Fruit fly (Drosophila melanogaster): ENCODE data around the gene Pomp.

The Pomp gene

dm6 chr2L:20803733-20804164 is 16.3 kb downstream of the Pomp start (continued):
- TF ChIP-seq Side (GFP tag; optimal IDR thresholded peaks at IDR 0.05), result no peak
- no peak for TF ChIP-seq twi (tag; optimal IDR thresholded peaks at IDR 0.05)
- no peak for TF ChIP-seq CG7745 (tag; optimal IDR thresholded peaks at IDR 0.05)
- peak; percentile 78; the same call in 2 of the 3 replicates for TF ChIP-seq CG2199 (GFP tag; IDR thresholded peaks at IDR 0.05)
- peak; percentile 83 for TF ChIP-seq pros (GFP tag; optimal IDR thresholded peaks at IDR 0.05)
- no peak for TF ChIP-seq cwo (GFP tag; optimal IDR thresholded peaks at IDR 0.05)
- no peak for TF ChIP-seq CG7839 (tag; optimal IDR thresholded peaks at IDR 0.05)
- TF ChIP-seq pb (GFP tag; optimal IDR thresholded peaks at IDR 0.05), result no peak
- TF ChIP-seq CG34376 (GFP tag; optimal IDR thresholded peaks at IDR 0.05), result no peak
- TF ChIP-seq wdn (GFP tag; IDR thresholded peaks at IDR 0.05), result no peak
- no peak for TF ChIP-seq dysf (GFP tag; IDR thresholded peaks at IDR 0.05)
- no peak for TF ChIP-seq CG11398 (GFP tag; optimal IDR thresholded peaks at IDR 0.05)
- 0 out of 2 replicates have a peak, but pooled peaks have one; percentile 47 for TF ChIP-seq toy (GFP tag; IDR thresholded peaks at IDR 0.05)
- no peak for TF ChIP-seq Kr (GFP tag; optimal IDR thresholded peaks at IDR 0.05)
- TF ChIP-seq Lpt (GFP tag; optimal IDR thresholded peaks at IDR 0.05), result no peak
- no peak for TF ChIP-seq jigr1 (GFP tag; IDR thresholded peaks at IDR 0.05)
- TF ChIP-seq CG32532 (GFP tag; IDR thresholded peaks at IDR 0.05), result peak; percentile 43
- TF ChIP-seq lmd (GFP tag; IDR thresholded peaks at IDR 0.05), result no peak
- no peak for TF ChIP-seq CG12299 (tag; optimal IDR thresholded peaks at IDR 0.05)
- TF ChIP-seq Hey (tag; optimal IDR thresholded peaks at IDR 0.05), result no peak
- no peak for TF ChIP-seq CG10267 (tag; optimal IDR thresholded peaks at IDR 0.05)
- no peak for TF ChIP-seq CG12155 (GFP tag; optimal IDR thresholded peaks at IDR 0.05)
- no peak for TF ChIP-seq NC2β (GFP tag; optimal IDR thresholded peaks at IDR 0.05)
- TF ChIP-seq Neu2 (GFP tag; optimal IDR thresholded peaks at IDR 0.05; ENCODE audit: borderline replicate concordance), result no peak
- no peak for TF ChIP-seq br (optimal IDR thresholded peaks at IDR 0.05)
- TF ChIP-seq dati (GFP tag; IDR thresholded peaks at IDR 0.05), result no peak
- 0 out of 2 replicates have a peak, but pooled peaks have one; percentile 44 for TF ChIP-seq CG42726 (GFP tag; IDR thresholded peaks at IDR 0.05; ENCODE audit: partially characterized antibody)
- no peak for TF ChIP-seq CG6254 (GFP tag; optimal IDR thresholded peaks at IDR 0.05)
- no peak for TF ChIP-seq NfI (GFP tag; optimal IDR thresholded peaks at IDR 0.05)
- TF ChIP-seq Trl (optimal IDR thresholded peaks at IDR 0.05), result peak; percentile 45 to 52
- no peak for TF ChIP-seq Trl (GFP tag; optimal IDR thresholded peaks at IDR 0.05)
- TF ChIP-seq tx (GFP tag; optimal IDR thresholded peaks at IDR 0.05), result no peak
- no peak for TF ChIP-seq CG12391 (tag; optimal IDR thresholded peaks at IDR 0.05)
- TF ChIP-seq abd-A (tag; optimal IDR thresholded peaks at IDR 0.05), result peak; percentile 80
- TF ChIP-seq lab (GFP tag; optimal IDR thresholded peaks at IDR 0.05), result peak; percentile 7
- TF ChIP-seq CG17612 (GFP tag; IDR thresholded peaks at IDR 0.05), result no peak
- no peak for TF ChIP-seq phol (tag; optimal IDR thresholded peaks at IDR 0.05)
- peak; percentile 38 for TF ChIP-seq cg (GFP tag; optimal IDR thresholded peaks at IDR 0.05)
- TF ChIP-seq CG2129 (GFP tag; IDR thresholded peaks at IDR 0.05; ENCODE audit: partially characterized antibody), result no peak
- TF ChIP-seq ftz-f1 (GFP tag; optimal IDR thresholded peaks at IDR 0.05), result no peak

dm6 chr2L:20805624-20806339 is 18.3 kb downstream of the Pomp start:
- TF ChIP-seq CG14667 (GFP tag; IDR thresholded peaks at IDR 0.05) (peak; percentile 91), Gug (GFP tag; IDR thresholded peaks at IDR 0.05) (peak; percentile 92), pan (optimal IDR thresholded peaks at IDR 0.05) (no peak), pan (GFP tag; optimal IDR thresholded peaks at IDR 0.05 in 1 of 2, IDR thresholded peaks at IDR 0.05 in 1 of 2) (peak in 1 of 2 experiments; percentile 96), CrebB (tag; optimal IDR thresholded peaks at IDR 0.05) (peak; percentile 92), Lim3 (GFP tag; IDR thresholded peaks at IDR 0.05) (peak; percentile 89), CG10543 (GFP tag; optimal IDR thresholded peaks at IDR 0.05) (peak; percentile 97), Eip74EF (GFP tag; optimal IDR thresholded peaks at IDR 0.05) (peak in 1 of 2 experiments; percentile 94), CG11398 (GFP tag; optimal IDR thresholded peaks at IDR 0.05) (peak; percentile 65), jigr1 (GFP tag; IDR thresholded peaks at IDR 0.05) (peak; percentile 90), tna (GFP tag; IDR thresholded peaks at IDR 0.05; ENCODE audit: partially characterized antibody) (peak; percentile 88), CG12942 (GFP tag; optimal IDR thresholded peaks at IDR 0.05) (peak; percentile 94), Ada2b (GFP tag; IDR thresholded peaks at IDR 0.05) (peak; percentile 94), CG10209 (GFP tag; optimal IDR thresholded peaks at IDR 0.05) (peak; percentile 96)
